Fruit fly (Drosophila melanogaster) whole organism: ENCODE data around the gene Naa60.

Experiments
- CG8478 ChIP-seq: fragments of >200 bp; optimal IDR thresholded peaks from 2 replicates; lab custom pipeline; 2018; ENCODE audit warnings: inconsistent platforms
- Dll ChIP-seq: fragments of >200 bp; optimal IDR thresholded peaks from 2 replicates; lab custom pipeline; 2017
- EcR ChIP-seq, 2 experiments: fragments of >200 bp; optimal IDR thresholded peaks; 2 replicates each; lab custom pipeline; 2017; ENCODE audit warnings: missing biosample characterization in 2 of 2, missing genetic modification characterization in 2 of 2, missing genetic modification reagents in 2 of 2
- pan ChIP-seq: fragments of >200 bp; optimal IDR thresholded peaks from 2 replicates; lab custom pipeline; 2017
- psq ChIP-seq: fragments of >200 bp; optimal IDR thresholded peaks from 2 replicates; lab custom pipeline; 2017
- usp ChIP-seq: fragments of >200 bp; optimal IDR thresholded peaks from 2 replicates; lab custom pipeline; 2017; ENCODE audit warnings: missing biosample characterization, missing genetic modification characterization, mixed read lengths

Naa60 gene

dm6 chr3L:9723108-9723507, 3.6 kb upstream of the Naa60 start, which contains the start of the genes nbs and defl:
TSS of gene nbs (minus strand) at chr3L:9723194.
TSS of gene defl (plus strand) at chr3L:9723423.
- TF ChIP-seq Dll (no peak), psq (lab: Kevin White, UChicago) (no peak), pan (no peak), usp (GFP tag; lab: Kevin White, UChicago) (no peak), EcR (GFP tag; optimal IDR thresholded peaks at IDR 0.05; lab: Kevin White, UChicago) (no peak)

- no peak for TF ChIP-seq CG8478 (lab: Kevin White, UChicago)
- TF ChIP-seq usp (GFP tag; lab: Kevin White, UChicago), result no peak
- no peak for TF ChIP-seq pan
- no peak for TF ChIP-seq psq (lab: Kevin White, UChicago)
- TF ChIP-seq EcR (GFP tag; optimal IDR thresholded peaks at IDR 0.05; lab: Kevin White, UChicago), result no peak
- no peak for TF ChIP-seq Dll
Observed at dm6 chr3L:9729795-9730421, 3.2 kb downstream of the Naa60 start, which contains the start of gene ATPsynB. TSS of gene ATPsynB (plus strand) at chr3L:9729999.

dm6 chr3L:9733563-9733962, 6.9 kb downstream of the Naa60 start, which contains the start of gene CG6749:
TSS of gene CG6749 (minus strand) at chr3L:9733807.
- TF ChIP-seq Dll, result no peak
- no peak for TF ChIP-seq usp (GFP tag; lab: Kevin White, UChicago)
- no peak for TF ChIP-seq EcR (GFP tag; optimal IDR thresholded peaks at IDR 0.05; lab: Kevin White, UChicago)
- no peak for TF ChIP-seq CG8478 (lab: Kevin White, UChicago)
- no peak for TF ChIP-seq pan
- TF ChIP-seq psq (lab: Kevin White, UChicago), result no peak

DNA sequence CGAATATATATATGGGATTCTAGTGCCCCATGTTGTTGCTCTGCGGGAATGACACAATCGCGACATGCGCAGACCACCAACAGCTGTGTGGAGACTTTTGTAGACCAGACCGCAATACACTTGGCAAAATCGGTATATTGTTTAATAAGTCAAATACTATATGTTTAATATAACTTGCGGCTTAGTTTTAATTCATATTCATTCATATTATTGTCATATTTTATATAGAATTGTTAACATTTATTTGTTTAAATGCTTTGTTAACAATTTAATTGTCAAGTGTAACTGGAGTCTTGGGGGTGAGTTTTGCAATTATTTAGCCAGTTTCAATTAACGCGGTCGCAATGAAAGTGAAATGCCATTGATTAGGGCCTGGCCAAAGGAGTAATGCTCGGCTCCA, 12.9 kb downstream of the Naa60 start:
- no peak for TF ChIP-seq pan
- no peak for TF ChIP-seq Dll
- TF ChIP-seq EcR (GFP tag; optimal IDR thresholded peaks at IDR 0.05; lab: Kevin White, UChicago), result no peak
- TF ChIP-seq psq (lab: Kevin White, UChicago), result no peak
- TF ChIP-seq CG8478 (lab: Kevin White, UChicago), result no peak
- no peak for TF ChIP-seq usp (GFP tag; lab: Kevin White, UChicago)

DNA sequence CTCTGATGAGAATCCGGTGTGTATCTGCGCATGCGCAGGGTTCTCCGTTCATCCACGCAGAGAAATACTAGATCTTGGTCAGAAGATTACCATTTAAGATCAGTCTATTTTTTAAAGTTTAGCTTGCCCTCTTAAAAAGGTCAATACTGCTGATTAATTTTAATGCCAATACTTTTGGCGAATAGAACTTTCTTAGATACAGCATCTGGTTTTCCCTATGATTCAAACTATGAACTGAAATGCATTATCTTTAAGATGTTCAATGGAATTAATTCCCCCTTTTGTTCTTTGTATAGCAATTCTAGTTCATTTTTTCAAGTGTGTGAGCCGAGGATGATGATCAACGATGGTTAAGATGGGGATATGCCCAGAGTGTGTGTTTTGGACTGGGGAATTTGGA, 15.6 kb downstream of the Naa60 start:
- TF ChIP-seq CG8478 (lab: Kevin White, UChicago) (no peak), Dll (no peak), usp (GFP tag; lab: Kevin White, UChicago) (no peak), psq (lab: Kevin White, UChicago) (no peak), EcR (GFP tag; optimal IDR thresholded peaks at IDR 0.05; lab: Kevin White, UChicago) (no peak), pan (no peak)

dm6 chr3L:9744060-9744549, 17.4 kb downstream of the Naa60 start:
- TF ChIP-seq EcR (GFP tag; optimal IDR thresholded peaks at IDR 0.05; lab: Kevin White, UChicago) (no peak), Dll (no peak), CG8478 (lab: Kevin White, UChicago) (no peak), usp (GFP tag; lab: Kevin White, UChicago) (no peak), pan (no peak), psq (lab: Kevin White, UChicago) (no peak)

- TF ChIP-seq pan (no peak), usp (GFP tag; lab: Kevin White, UChicago) (no peak), CG8478 (lab: Kevin White, UChicago) (no peak), psq (lab: Kevin White, UChicago) (no peak), Dll (no peak), EcR (GFP tag; optimal IDR thresholded peaks at IDR 0.05; lab: Kevin White, UChicago) (no peak)
Observed at dm6 chr3L:9745393-9745792, 18.7 kb downstream of the Naa60 start.

dm6 chr3L:9751625-9752024, 24.9 kb downstream of the Naa60 start:
- no peak for TF ChIP-seq CG8478 (lab: Kevin White, UChicago)
- TF ChIP-seq usp (GFP tag; lab: Kevin White, UChicago), result no peak
- no peak for TF ChIP-seq Dll
- TF ChIP-seq EcR (GFP tag; optimal IDR thresholded peaks at IDR 0.05; lab: Kevin White, UChicago), result no peak
- TF ChIP-seq pan, result no peak
- TF ChIP-seq psq (lab: Kevin White, UChicago), result no peak

- TF ChIP-seq Dll (no peak), psq (lab: Kevin White, UChicago) (no peak), usp (GFP tag; lab: Kevin White, UChicago) (no peak), CG8478 (lab: Kevin White, UChicago) (no peak), EcR (GFP tag; optimal IDR thresholded peaks at IDR 0.05; lab: Kevin White, UChicago) (no peak)
Observed at dm6 chr3L:9760151-9760749, 33.6 kb downstream of the Naa60 start, which contains the start of gene CG42268. TSS of gene CG42268 (minus strand) at chr3L:9760395.

- TF ChIP-seq usp (GFP tag; lab: Kevin White, UChicago) (no peak), CG8478 (lab: Kevin White, UChicago) (no peak), psq (lab: Kevin White, UChicago) (no peak), Dll (no peak), EcR (GFP tag; optimal IDR thresholded peaks at IDR 0.05; lab: Kevin White, UChicago) (no peak), pan (no peak)
Observed at dm6 chr3L:9762036-9762597, 35.4 kb downstream of the Naa60 start.

- TF ChIP-seq Dll (no peak), psq (lab: Kevin White, UChicago) (peak; percentile 71)
Observed at dm6 chr3L:9763389-9763917, 36.8 kb downstream of the Naa60 start, which contains the start of gene Ae2. TSS of gene Ae2 (plus strand) at chr3L:9763544.

DNA sequence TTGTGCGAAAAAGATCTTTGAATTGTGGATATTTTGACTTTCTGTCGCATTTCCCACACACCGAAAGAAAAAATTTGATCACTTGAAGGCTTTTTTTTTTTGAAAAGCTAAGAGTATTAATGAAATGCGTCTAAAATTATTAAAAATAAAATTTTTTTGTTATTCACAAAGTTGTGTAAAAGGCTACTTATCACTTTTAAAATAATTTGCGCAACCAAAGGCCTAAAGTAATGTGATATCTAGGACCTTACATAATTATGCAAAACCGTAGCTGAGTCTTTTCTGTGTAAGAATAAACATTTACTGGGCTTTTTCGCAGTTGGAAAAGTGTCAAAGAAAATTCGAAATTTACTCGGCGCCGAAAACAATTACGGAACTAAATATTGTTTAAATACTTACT, 37.6 kb downstream of the Naa60 start:
- TF ChIP-seq EcR (GFP tag; optimal IDR thresholded peaks at IDR 0.05; lab: Kevin White, UChicago) (no peak), psq (lab: Kevin White, UChicago) (no peak), CG8478 (lab: Kevin White, UChicago) (no peak), pan (no peak), Dll (no peak), usp (GFP tag; lab: Kevin White, UChicago) (no peak)
